Worm (Caenorhabditis elegans) whole organism, L1 larva: ENCODE data around the gene dgn-2.

ENCODE experiments used
- aly-2 ChIP-seq: fragments of 150-350 bp; optimal IDR thresholded peaks from 2 replicates; lab custom pipeline; 2014; ENCODE audit warnings: missing biosample characterization, missing genetic modification characterization
- dpl-1 ChIP-seq, 3 experiments: fragments of 150-350 bp in 2 of 3; sonication (generic microtip) in 1 of 3; optimal IDR thresholded peaks; 2 replicates each; lab custom pipeline; 2014 to 2017; ENCODE audit warnings: missing biosample characterization in 3 of 3, missing genetic modification characterization in 3 of 3, missing genetic modification reagents in 3 of 3
- fkh-10 ChIP-seq: sonication (generic microtip); optimal IDR thresholded peaks from 2 replicates; lab custom pipeline; 2017; ENCODE audit warnings: missing biosample characterization, missing genetic modification reagents, missing genetic modification characterization
- irx-1 ChIP-seq: sonication (generic microtip); optimal IDR thresholded peaks from 2 replicates; lab custom pipeline; 2016; ENCODE audit warnings: missing genetic modification characterization, missing compliant biosample characterization
- mep-1 ChIP-seq: fragments of 150-350 bp; optimal IDR thresholded peaks from 2 replicates; lab custom pipeline; 2014; ENCODE audit warnings: missing biosample characterization, missing genetic modification characterization
- nhr-11 ChIP-seq: fragments of 150-350 bp; optimal IDR thresholded peaks from 2 replicates; lab custom pipeline; 2014; ENCODE audit warnings: missing biosample characterization, missing genetic modification characterization
- nhr-237 ChIP-seq: fragments of 150-350 bp; optimal IDR thresholded peaks from 2 replicates; lab custom pipeline; 2014; ENCODE audit warnings: missing biosample characterization, missing genetic modification characterization
- nhr-84 ChIP-seq: sonication (generic microtip); optimal IDR thresholded peaks from 2 replicates; lab custom pipeline; 2017; ENCODE audit warnings: missing biosample characterization, missing genetic modification characterization
- pag-3 ChIP-seq: sonication (generic microtip); optimal IDR thresholded peaks from 2 replicates; lab custom pipeline; 2017; ENCODE audit warnings: missing genetic modification characterization, mild to moderate bottlenecking, missing compliant biosample characterization, antibody characterized with exemption, borderline replicate concordance; ENCODE audit not compliant: insufficient read depth
- unc-130 ChIP-seq: fragments of 150-350 bp; optimal IDR thresholded peaks from 2 replicates; lab custom pipeline; 2017; ENCODE audit warnings: missing biosample characterization, missing genetic modification characterization, inconsistent platforms
- unc-62 ChIP-seq: fragments of 150-350 bp; optimal IDR thresholded peaks from 2 replicates; lab custom pipeline; 2014; ENCODE audit warnings: missing biosample characterization, missing genetic modification reagents, missing genetic modification characterization
- unc-98 ChIP-seq: fragments of 200-800 bp; sonication (Bioruptor generic); IDR thresholded peaks from 2 replicates; pipeline ENCODE4 v1.3.6; 2022; ENCODE audit warnings: missing genetic modification characterization, missing compliant biosample characterization
- zag-1 ChIP-seq: fragments of 150-350 bp; optimal IDR thresholded peaks from 2 replicates; lab custom pipeline; 2014; ENCODE audit warnings: missing biosample characterization, missing genetic modification characterization
- ztf-11 ChIP-seq, 2 experiments: sonication (generic microtip); optimal IDR thresholded peaks; 2 replicates each; lab custom pipeline; 2016 to 2017; ENCODE audit warnings: missing genetic modification characterization in 2 of 2, missing biosample characterization in 1 of 2, missing compliant biosample characterization in 1 of 2

DNA sequence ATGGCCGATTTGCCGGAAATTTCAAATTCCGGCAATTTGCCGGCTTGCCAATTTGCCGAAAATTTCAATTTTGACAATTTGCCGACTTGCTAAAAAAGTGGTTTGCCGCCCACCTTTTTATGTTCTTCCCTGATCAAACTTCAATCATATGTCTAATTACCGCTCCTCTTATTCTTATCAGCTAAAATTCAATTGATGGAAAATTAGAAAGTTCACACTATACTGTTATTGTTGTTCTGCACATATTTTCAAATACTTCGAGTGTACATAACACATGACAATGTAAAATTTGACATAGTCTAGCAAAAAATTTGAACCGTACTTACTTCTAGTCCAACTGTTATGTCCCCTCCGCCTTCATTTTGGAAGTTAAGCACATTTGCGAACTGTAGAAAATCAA lies 29.5 kb downstream of the dgn-2 start:
- TF ChIP-seq nhr-84 (no peak), fkh-10 (GFP tag; lab: Kevin White, UChicago) (no peak), zag-1 (no peak), mep-1 (no peak), unc-62 (no peak), irx-1 (no peak), dpl-1 (GFP tag; optimal IDR thresholded peaks at IDR 0.05; lab: Kevin White, UChicago) (no peak), unc-98 (GFP tag; lab: Robert Waterston, UW) (no peak), ztf-11 (tag; optimal IDR thresholded peaks at IDR 0.05; lab: Kevin White, UChicago) (no peak), nhr-11 (tag; lab: Kevin White, UChicago) (no peak), pag-3 (no peak), aly-2 (tag; lab: Kevin White, UChicago) (no peak), nhr-237 (tag; lab: Kevin White, UChicago) (no peak), unc-130 (tag; lab: Kevin White, UChicago) (no peak)
